Fruit fly (Drosophila melanogaster) whole organism, prepupa: ENCODE results near the gene Ptp10D.

Experiments used
- Blimp-1 ChIP-seq: fragments of 200-800 bp; sonication (Bioruptor generic); optimal IDR thresholded peaks from 3 replicates; lab custom pipeline; 2017; ENCODE audit warnings: missing biosample characterization, missing genetic modification characterization, mild to moderate bottlenecking, moderate library complexity, missing genetic modification reagents
- CG16779 ChIP-seq: fragments of 200-800 bp; sonication (Bioruptor generic); optimal IDR thresholded peaks from 3 replicates; lab custom pipeline; 2017; ENCODE audit warnings: missing biosample characterization, mild to moderate bottlenecking, missing genetic modification characterization
- CG3032 ChIP-seq: fragments of 200-800 bp; optimal IDR thresholded peaks from 2 replicates; lab custom pipeline; 2019; ENCODE audit warnings: missing biosample characterization, mild to moderate bottlenecking, missing genetic modification characterization, moderate library complexity
- CG7368 ChIP-seq: fragments of 200-800 bp; sonication (Bioruptor generic); optimal IDR thresholded peaks from 3 replicates; lab custom pipeline; 2016; ENCODE audit warnings: missing biosample characterization, missing genetic modification characterization
- CG9139 ChIP-seq: fragments of 200-800 bp; sonication (Bioruptor generic); optimal IDR thresholded peaks from 3 replicates; lab custom pipeline; 2017; ENCODE audit warnings: missing biosample characterization, mild to moderate bottlenecking, missing genetic modification characterization
- Ets21C ChIP-seq: fragments of 200-800 bp; sonication (Bioruptor generic); optimal IDR thresholded peaks from 3 replicates; lab custom pipeline; 2016; ENCODE audit warnings: missing biosample characterization, missing genetic modification characterization

DNA sequence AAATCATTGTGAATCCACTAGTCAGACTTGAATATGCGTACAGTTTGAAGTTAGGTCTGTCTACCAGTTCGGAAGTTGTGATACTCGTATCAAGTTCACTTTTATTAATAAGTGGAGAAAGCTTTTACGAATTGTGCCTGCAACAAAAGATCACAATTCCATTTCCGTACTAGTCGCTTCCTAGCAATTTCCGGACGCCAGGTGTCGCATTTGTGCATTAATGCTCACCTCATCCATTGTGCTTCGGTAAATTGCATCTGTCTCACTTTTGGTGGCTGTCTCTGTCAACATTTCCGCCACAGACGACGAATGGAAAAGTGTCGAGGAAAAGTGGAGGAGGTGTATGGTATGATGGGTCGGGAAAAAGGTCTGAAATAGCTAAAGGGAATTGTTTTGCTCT lies 21.4 kb downstream of the Ptp10D start:
- TF ChIP-seq Blimp-1 (GFP tag; lab: Kevin White, UChicago) (no peak), CG3032 (tag; lab: Kevin White, UChicago) (no peak), Ets21C (GFP tag; lab: Kevin White, UChicago) (no peak), CG16779 (tag; lab: Kevin White, UChicago) (no peak), CG9139 (GFP tag; lab: Kevin White, UChicago) (no peak), CG7368 (GFP tag; lab: Kevin White, UChicago) (no peak)
